Fruit fly (Drosophila melanogaster): ENCODE results near the gene wkd.

wkd gene

DNA sequence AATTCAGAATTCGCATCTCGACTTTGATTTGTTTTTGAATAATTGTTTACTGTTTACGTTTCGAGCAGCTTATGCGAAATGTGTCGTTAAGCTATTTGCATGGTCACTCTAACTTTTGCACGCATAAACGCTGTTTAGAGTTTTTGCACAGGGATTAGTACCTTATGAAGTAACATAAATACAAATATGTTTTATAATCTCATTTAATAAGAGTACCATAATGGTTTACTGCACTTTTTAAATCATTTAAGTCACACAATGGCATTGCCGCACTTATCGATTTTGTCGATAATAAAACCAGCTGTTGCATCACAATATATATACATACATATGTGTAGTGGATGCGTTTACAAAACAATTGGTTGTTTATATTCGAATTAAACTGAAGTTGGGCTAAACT, 45.2 kb downstream of the wkd start, which contains the start of the genes CG6813 and CG18764 (continued):
- no peak for TF ChIP-seq CG10431 (GFP tag; optimal IDR thresholded peaks at IDR 0.05)
- peak; percentile 49 for TF ChIP-seq CG13287 (GFP tag; IDR thresholded peaks at IDR 0.05; ENCODE audit: partially characterized antibody)
- no peak for TF ChIP-seq hb (GFP tag; IDR thresholded peaks at IDR 0.05; ENCODE audit: partially characterized antibody)
- no peak for TF ChIP-seq bigmax (GFP tag; optimal IDR thresholded peaks at IDR 0.05)
- peak; percentile 21 to 82 for TF ChIP-seq crp (GFP tag; optimal IDR thresholded peaks at IDR 0.05)
- TF ChIP-seq CG10209 (GFP tag; optimal IDR thresholded peaks at IDR 0.05) = no peak
- no peak for TF ChIP-seq HmgD (GFP tag; optimal IDR thresholded peaks at IDR 0.05)
- TF ChIP-seq Atf3 (GFP tag; optimal IDR thresholded peaks at IDR 0.05) = no peak
- TF ChIP-seq CG11723 (GFP tag; optimal IDR thresholded peaks at IDR 0.05) = no peak
- TF ChIP-seq CG6254 (GFP tag; optimal IDR thresholded peaks at IDR 0.05) = no peak
- TF ChIP-seq CG34376 (GFP tag; optimal IDR thresholded peaks at IDR 0.05) = peak; percentile 14
- no peak for TF ChIP-seq CHES-1-like (GFP tag; optimal IDR thresholded peaks at IDR 0.05)
- peak; percentile 69 for TF ChIP-seq sens (GFP tag)
- TF ChIP-seq Pdp1 (GFP tag; optimal IDR thresholded peaks at IDR 0.05) = peak in 1 of 2 experiments; percentile 94
- TF ChIP-seq MBD-R2 (GFP tag; IDR thresholded peaks at IDR 0.05) = peak; percentile 72
- TF ChIP-seq trem (tag; optimal IDR thresholded peaks at IDR 0.05) = peak; percentile 21
- no peak for TF ChIP-seq amos (GFP tag; IDR thresholded peaks at IDR 0.05; ENCODE audit: partially characterized antibody)
- no peak for TF ChIP-seq CG1647 (GFP tag; optimal IDR thresholded peaks at IDR 0.05)
- no peak for TF ChIP-seq Lpt (GFP tag; optimal IDR thresholded peaks at IDR 0.05)
- no peak for TF ChIP-seq Neu2 (GFP tag; optimal IDR thresholded peaks at IDR 0.05; ENCODE audit: borderline replicate concordance)
- no peak for TF ChIP-seq CG8924 (tag; optimal IDR thresholded peaks at IDR 0.05)
- TF ChIP-seq CG5953 (GFP tag; IDR thresholded peaks at IDR 0.05) = no peak
- peak; percentile 0 for TF ChIP-seq CG30020 (tag; optimal IDR thresholded peaks at IDR 0.05)
- TF ChIP-seq hth (optimal IDR thresholded peaks at IDR 0.05) = no peak
- no peak for TF ChIP-seq peb (GFP tag; IDR thresholded peaks at IDR 0.05)
- no peak for TF ChIP-seq CG4617 (GFP tag; optimal IDR thresholded peaks at IDR 0.05; ENCODE audit: borderline replicate concordance)
- peak; percentile 55 for TF ChIP-seq E2f2 (GFP tag; IDR thresholded peaks at IDR 0.05)
- TF ChIP-seq CG30431 (GFP tag; optimal IDR thresholded peaks at IDR 0.05) = no peak
- no peak for TF ChIP-seq zen (tag; optimal IDR thresholded peaks at IDR 0.05)
- peak; percentile 27 for TF ChIP-seq BEAF-32 (GFP tag; optimal IDR thresholded peaks at IDR 0.05)
- TF ChIP-seq CG14710 (tag; optimal IDR thresholded peaks at IDR 0.05) = peak; percentile 52
- no peak for TF ChIP-seq CG15514 (GFP tag; optimal IDR thresholded peaks at IDR 0.05)
- no peak for TF ChIP-seq CG13894 (tag; optimal IDR thresholded peaks at IDR 0.05)
- TF ChIP-seq Doc3 (GFP tag; IDR thresholded peaks at IDR 0.05; ENCODE audit: partially characterized antibody) = peak; percentile 26; the same call in 1 of the 3 replicates
- TF ChIP-seq ato (GFP tag; IDR thresholded peaks at IDR 0.05; ENCODE audit: partially characterized antibody) = 0 out of 2 replicates have a peak, but pooled peaks have one; percentile 32
- TF ChIP-seq scrt (GFP tag; optimal IDR thresholded peaks at IDR 0.05) = peak; percentile 85
- TF ChIP-seq stc (GFP tag; IDR thresholded peaks at IDR 0.05) = no peak
- TF ChIP-seq CG10543 (GFP tag; optimal IDR thresholded peaks at IDR 0.05) = no peak
- peak; percentile 59; the same call in 1 of the 4 replicates for TF ChIP-seq Dll (GFP tag; IDR thresholded peaks at IDR 0.05; ENCODE audit: partially characterized antibody)
- TF ChIP-seq CG10959 (GFP tag; IDR thresholded peaks at IDR 0.05) = no peak
- TF ChIP-seq CG2120 (GFP tag; optimal IDR thresholded peaks at IDR 0.05) = peak; percentile 30
- peak; percentile 49 for TF ChIP-seq Dref (GFP tag; IDR thresholded peaks at IDR 0.05)
- peak; percentile 84 for TF ChIP-seq CG2116 (GFP tag; optimal IDR thresholded peaks at IDR 0.05)
- TF ChIP-seq CkIIα-i1 (GFP tag; IDR thresholded peaks at IDR 0.05) = no peak
- peak; percentile 3 for TF ChIP-seq Sry-δ (GFP tag; optimal IDR thresholded peaks at IDR 0.05)
- TF ChIP-seq Hmx (GFP tag; optimal IDR thresholded peaks at IDR 0.05) = no peak
- no peak for TF ChIP-seq CTCF (GFP tag; optimal IDR thresholded peaks at IDR 0.05)
- TF ChIP-seq CG17568 (GFP tag; optimal IDR thresholded peaks at IDR 0.05) = no peak
- TF ChIP-seq hkb (optimal IDR thresholded peaks at IDR 0.05) = no peak
- TF ChIP-seq hkb (GFP tag; IDR thresholded peaks at IDR 0.05) = no peak
- TF ChIP-seq h (optimal IDR thresholded peaks at IDR 0.05) = no peak
- TF ChIP-seq Usf (GFP tag; optimal IDR thresholded peaks at IDR 0.05) = no peak

Data from whole organism, embryonic.